Fruit fly (Drosophila melanogaster) whole organism, pupa: Measurements from ENCODE around the gene Top3alpha.

ENCODE experiments used
- D1 ChIP-seq: fragments of 200-800 bp; sonication (Bioruptor generic); optimal IDR thresholded peaks from 2 replicates; lab custom pipeline; 2018; ENCODE audit warnings: missing biosample characterization, mild to moderate bottlenecking, missing genetic modification characterization, moderate library complexity
- Ets98B ChIP-seq: fragments of 200-800 bp; sonication (Bioruptor generic); IDR thresholded peaks from 2 replicates; pipeline ENCODE4 v1.3.6; 2022; ENCODE audit warnings: missing biosample characterization, missing genetic modification characterization
- Pif1A ChIP-seq: fragments of 200-800 bp; sonication (Bioruptor generic); optimal IDR thresholded peaks from 3 replicates; lab custom pipeline; 2016; ENCODE audit warnings: missing biosample characterization, missing genetic modification characterization

- no peak for TF ChIP-seq D1
- TF ChIP-seq Pif1A (GFP tag; lab: Kevin White, UChicago): no peak
- no peak for TF ChIP-seq Ets98B
These were observed 37.3 kb downstream of the Top3alpha start, which contains the start of gene CG31697 for dm6 chr2L:19535234-19535633.
